Worm (Caenorhabditis elegans) whole organism, mixed stage, embryonic: ENCODE measurements around the gene fbxb-17.

Experiments
- M03D4.4 ChIP-seq: sonication (generic microtip); optimal IDR thresholded peaks from 2 replicates; lab custom pipeline; 2017; ENCODE audit warnings: mild to moderate bottlenecking, missing genetic modification characterization, missing compliant biosample characterization
- bed-3 ChIP-seq: fragments of 200-800 bp; sonication (Bioruptor generic); optimal IDR thresholded peaks from 3 replicates; lab custom pipeline; 2018; ENCODE audit warnings: mild to moderate bottlenecking, missing genetic modification characterization, moderate library complexity, missing compliant biosample characterization
- ceh-39 ChIP-seq: fragments of 150-350 bp; optimal IDR thresholded peaks from 2 replicates; lab custom pipeline; 2014; ENCODE audit warnings: missing biosample characterization, missing genetic modification characterization
- ceh-43 ChIP-seq: fragments of 200-800 bp; sonication (Bioruptor generic); optimal IDR thresholded peaks from 2 replicates; lab custom pipeline; 2018; ENCODE audit warnings: mild to moderate bottlenecking, missing genetic modification characterization, moderate library complexity, missing compliant biosample characterization
- ceh-83 ChIP-seq: fragments of 200-800 bp; sonication (Bioruptor generic); optimal IDR thresholded peaks from 2 replicates; lab custom pipeline; 2018; ENCODE audit warnings: mild to moderate bottlenecking, missing genetic modification characterization, missing compliant biosample characterization
- ces-1 ChIP-seq: fragments of 150-350 bp; optimal IDR thresholded peaks from 2 replicates; lab custom pipeline; 2014; ENCODE audit warnings: missing biosample characterization, missing genetic modification reagents, missing genetic modification characterization
- cnd-1 ChIP-seq: fragments of 200-800 bp; sonication (Bioruptor generic); optimal IDR thresholded peaks from 2 replicates; lab custom pipeline; 2018; ENCODE audit warnings: mild to moderate bottlenecking, missing genetic modification characterization, missing compliant biosample characterization
- drap-1 ChIP-seq: fragments of 200-800 bp; sonication (Bioruptor generic); optimal IDR thresholded peaks from 3 replicates; lab custom pipeline; 2018; ENCODE audit warnings: mild to moderate bottlenecking, missing genetic modification characterization, missing compliant biosample characterization
- elt-1 ChIP-seq: sonication (generic microtip); optimal IDR thresholded peaks from 2 replicates; lab custom pipeline; 2017; ENCODE audit warnings: missing genetic modification characterization, mild to moderate bottlenecking, missing compliant biosample characterization, antibody characterized with exemption, moderate library complexity, borderline replicate concordance; ENCODE audit not compliant: insufficient read depth
- elt-3 ChIP-seq: fragments of 150-350 bp; optimal IDR thresholded peaks from 2 replicates; lab custom pipeline; 2014; ENCODE audit warnings: missing biosample characterization, missing genetic modification characterization
- flh-1 ChIP-seq: fragments of 200-800 bp; sonication (Bioruptor generic); optimal IDR thresholded peaks from 2 replicates; lab custom pipeline; 2018; ENCODE audit warnings: mild to moderate bottlenecking, missing genetic modification characterization, moderate library complexity, missing compliant biosample characterization
- ham-2 ChIP-seq: fragments of 200-800 bp; sonication (Bioruptor generic); optimal IDR thresholded peaks from 2 replicates; lab custom pipeline; 2018; ENCODE audit warnings: mild to moderate bottlenecking, missing genetic modification characterization, missing compliant biosample characterization
- lin-13 ChIP-seq: fragments of 150-350 bp; optimal IDR thresholded peaks from 2 replicates; lab custom pipeline; 2014; ENCODE audit warnings: missing biosample characterization, missing genetic modification characterization
- lin-32 ChIP-seq: fragments of 200-800 bp; sonication (Bioruptor generic); optimal IDR thresholded peaks from 2 replicates; lab custom pipeline; 2018; ENCODE audit warnings: mild to moderate bottlenecking, missing genetic modification characterization, missing compliant biosample characterization
- lsy-2 ChIP-seq: fragments of 150-350 bp; optimal IDR thresholded peaks from 2 replicates; lab custom pipeline; 2014; ENCODE audit warnings: missing biosample characterization, missing genetic modification characterization
- mab-5 ChIP-seq: fragments of 150-350 bp; optimal IDR thresholded peaks from 2 replicates; lab custom pipeline; 2014; ENCODE audit warnings: missing biosample characterization, missing genetic modification characterization
- mep-1 ChIP-seq: fragments of 150-350 bp; optimal IDR thresholded peaks from 2 replicates; lab custom pipeline; 2017; ENCODE audit warnings: missing biosample characterization, missing genetic modification reagents, missing genetic modification characterization, inconsistent platforms
- mls-2 ChIP-seq: sonication (generic microtip); optimal IDR thresholded peaks from 2 replicates; lab custom pipeline; 2016; ENCODE audit warnings: mild to moderate bottlenecking, missing genetic modification characterization, moderate library complexity, missing compliant biosample characterization
- nhr-12 ChIP-seq: fragments of 150-350 bp; optimal IDR thresholded peaks from 2 replicates; lab custom pipeline; 2014; ENCODE audit warnings: missing biosample characterization, missing genetic modification characterization
- nhr-2 ChIP-seq: fragments of 150-350 bp; optimal IDR thresholded peaks from 2 replicates; lab custom pipeline; 2014; ENCODE audit warnings: missing biosample characterization, missing genetic modification characterization
- nhr-237 ChIP-seq: fragments of 150-350 bp; optimal IDR thresholded peaks from 2 replicates; lab custom pipeline; 2014; ENCODE audit warnings: missing biosample characterization, missing genetic modification characterization
- nhr-28 ChIP-seq: fragments of 150-350 bp; optimal IDR thresholded peaks from 2 replicates; lab custom pipeline; 2014; ENCODE audit warnings: missing biosample characterization, missing genetic modification characterization
- pha-4 ChIP-seq: fragments of 150-350 bp; optimal IDR thresholded peaks from 2 replicates; lab custom pipeline; 2018; ENCODE audit warnings: missing biosample characterization, missing genetic modification reagents, missing genetic modification characterization
- snpc-4 ChIP-seq: fragments of 150-350 bp; optimal IDR thresholded peaks from 2 replicates; lab custom pipeline; 2014; ENCODE audit warnings: missing biosample characterization, missing genetic modification characterization
- sptf-1 ChIP-seq: sonication (generic microtip); optimal IDR thresholded peaks from 2 replicates; lab custom pipeline; 2017; ENCODE audit warnings: mild to moderate bottlenecking, missing genetic modification characterization, moderate library complexity, missing compliant biosample characterization
- tbx-8 ChIP-seq: fragments of 200-800 bp; sonication (Bioruptor generic); optimal IDR thresholded peaks from 2 replicates; lab custom pipeline; 2018; ENCODE audit warnings: mild to moderate bottlenecking, missing genetic modification characterization, moderate library complexity, missing compliant biosample characterization
- unc-120 ChIP-seq: sonication (generic microtip); optimal IDR thresholded peaks from 2 replicates; lab custom pipeline; 2017; ENCODE audit warnings: missing genetic modification characterization, missing compliant biosample characterization; ENCODE audit not compliant: poor library complexity, severe bottlenecking
- unc-62 ChIP-seq: fragments of 150-350 bp; optimal IDR thresholded peaks from 2 replicates; lab custom pipeline; 2014; ENCODE audit warnings: missing biosample characterization, missing genetic modification reagents, missing genetic modification characterization

Gene fbxb-17

ce11 chrII:1670260-1670879, 5.8 kb upstream of the fbxb-17 start, which contains the start of gene nhx-6:
TSS of gene nhx-6 (plus strand) at chrII:1670829.
- no peak for TF ChIP-seq drap-1 (GFP tag; lab: Kevin White, UChicago)
- TF ChIP-seq mep-1 (tag; lab: Kevin White, UChicago) = no peak
- no peak for TF ChIP-seq snpc-4
- TF ChIP-seq lin-32 = no peak
- no peak for TF ChIP-seq flh-1 (GFP tag; lab: Kevin White, UChicago)
- TF ChIP-seq ces-1 (GFP tag; lab: Kevin White, UChicago) = no peak
- no peak for TF ChIP-seq ham-2 (GFP tag; lab: Kevin White, UChicago)
- TF ChIP-seq tbx-8 = no peak
- TF ChIP-seq nhr-2 (tag; lab: Kevin White, UChicago) = no peak
- no peak for TF ChIP-seq elt-1 (tag; lab: Kevin White, UChicago)
- no peak for TF ChIP-seq bed-3 (GFP tag; lab: Kevin White, UChicago)
- no peak for TF ChIP-seq nhr-237
- TF ChIP-seq unc-62 (GFP tag; lab: Kevin White, UChicago) = no peak
- no peak for TF ChIP-seq elt-3 (tag; lab: Kevin White, UChicago)

ce11 chrII:1670985-1671384, 5.2 kb upstream of the fbxb-17 start:
- TF ChIP-seq unc-120 (tag; lab: Kevin White, UChicago) (no peak), ceh-39 (tag; lab: Kevin White, UChicago) (no peak), elt-3 (tag; lab: Kevin White, UChicago) (no peak), nhr-2 (tag; lab: Kevin White, UChicago) (no peak), nhr-237 (no peak), mep-1 (tag; lab: Kevin White, UChicago) (no peak), sptf-1 (tag; lab: Kevin White, UChicago) (no peak), elt-1 (tag; lab: Kevin White, UChicago) (no peak), lsy-2 (tag; lab: Kevin White, UChicago) (no peak)
- TF ChIP-seq, all 35 proteins: peak for 0

DNA sequence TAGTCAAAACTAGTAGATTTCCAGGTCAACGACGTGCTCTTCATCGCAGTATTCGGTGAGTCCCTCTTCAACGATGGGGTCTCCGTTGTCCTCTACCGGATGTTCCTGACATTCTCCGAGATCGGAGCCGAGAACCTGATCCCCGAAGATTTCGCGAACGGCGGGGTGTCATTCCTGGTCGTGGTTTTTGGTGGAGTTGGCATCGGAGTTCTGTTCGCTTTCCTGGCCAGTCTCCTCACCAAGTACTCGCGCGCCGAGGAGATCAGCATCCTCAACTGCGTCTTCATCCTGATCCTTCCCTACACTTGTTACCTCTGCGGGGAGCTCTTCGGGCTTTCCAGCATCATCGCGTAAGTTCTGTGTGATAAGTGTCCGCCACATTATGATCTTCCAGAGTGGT, 3.5 kb upstream of the fbxb-17 start:
- no peak for TF ChIP-seq bed-3 (GFP tag; lab: Kevin White, UChicago)

DNA sequence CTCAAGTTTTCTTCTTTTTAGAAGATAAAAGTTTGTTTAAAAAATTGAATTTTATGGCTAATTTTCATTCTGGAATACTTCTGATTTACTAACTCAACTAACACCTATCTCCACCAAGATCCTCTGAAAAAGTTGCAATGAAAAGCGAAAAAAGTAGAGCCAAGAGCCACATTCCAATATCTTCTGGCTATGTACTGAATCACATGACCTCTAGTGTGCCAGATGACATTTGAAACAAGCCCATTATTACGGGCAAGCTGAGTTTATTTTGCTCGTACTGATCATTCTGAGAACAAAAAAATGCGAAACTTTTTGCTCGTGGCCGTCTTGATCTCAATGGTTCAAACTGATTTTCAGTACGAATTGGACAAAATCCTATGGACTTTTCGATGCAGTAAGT, 2.9 kb downstream of the fbxb-17 start, which contains the start of gene irld-36:
Gene irld-36, plus strand, starts transcription at position 301 of the 400 bp plus-strand sequence.
- TF ChIP-seq mab-5 (tag; lab: Kevin White, UChicago) (no peak), lin-13 (tag; lab: Kevin White, UChicago) (no peak), lin-32 (no peak), pha-4 (no peak), nhr-28 (tag; lab: Kevin White, UChicago) (no peak), nhr-12 (tag; lab: Kevin White, UChicago) (no peak), cnd-1 (tag; lab: Kevin White, UChicago) (no peak), bed-3 (GFP tag; lab: Kevin White, UChicago) (no peak), lsy-2 (tag; lab: Kevin White, UChicago) (no peak), ceh-83 (GFP tag; lab: Kevin White, UChicago) (no peak), ceh-39 (tag; lab: Kevin White, UChicago) (no peak), nhr-2 (tag; lab: Kevin White, UChicago) (no peak), ceh-43 (GFP tag; lab: Kevin White, UChicago) (no peak), sptf-1 (tag; lab: Kevin White, UChicago) (no peak), unc-62 (GFP tag; lab: Kevin White, UChicago) (no peak), elt-1 (tag; lab: Kevin White, UChicago) (no peak)

- TF ChIP-seq nhr-28 (tag; lab: Kevin White, UChicago) = no peak
- TF ChIP-seq sptf-1 (tag; lab: Kevin White, UChicago) = no peak
- no peak for TF ChIP-seq M03D4.4
- TF ChIP-seq mls-2 = no peak
- no peak for TF ChIP-seq bed-3 (GFP tag; lab: Kevin White, UChicago)
Measured at ce11 chrII:1682218-1682617, 6.0 kb downstream of the fbxb-17 start, which contains the start of gene fbxb-26. TSS of gene fbxb-26 (plus strand) at chrII:1682518.
